Fruit fly (Drosophila melanogaster) ovary, adult (tissue): ENCODE data around the gene CG33969.
A peak's percentile ranks its signal among the peaks of the same experiment; 100 is the strongest.

ENCODE experiments used
- CG17801 ChIP-seq: fragments of 200-800 bp; optimal IDR thresholded peaks from 2 replicates; lab custom pipeline; 2019; ENCODE audit warnings: missing biosample characterization, mild to moderate bottlenecking, missing genetic modification characterization, moderate library complexity; ENCODE audit not compliant: partially characterized antibody

CG33969 gene

dm6 chr3L:20393357-20393756 lies at the start of gene CG33969:
CG33969 (minus strand) TSS chr3L:20393553.
- TF ChIP-seq CG17801: peak; percentile 2

DNA sequence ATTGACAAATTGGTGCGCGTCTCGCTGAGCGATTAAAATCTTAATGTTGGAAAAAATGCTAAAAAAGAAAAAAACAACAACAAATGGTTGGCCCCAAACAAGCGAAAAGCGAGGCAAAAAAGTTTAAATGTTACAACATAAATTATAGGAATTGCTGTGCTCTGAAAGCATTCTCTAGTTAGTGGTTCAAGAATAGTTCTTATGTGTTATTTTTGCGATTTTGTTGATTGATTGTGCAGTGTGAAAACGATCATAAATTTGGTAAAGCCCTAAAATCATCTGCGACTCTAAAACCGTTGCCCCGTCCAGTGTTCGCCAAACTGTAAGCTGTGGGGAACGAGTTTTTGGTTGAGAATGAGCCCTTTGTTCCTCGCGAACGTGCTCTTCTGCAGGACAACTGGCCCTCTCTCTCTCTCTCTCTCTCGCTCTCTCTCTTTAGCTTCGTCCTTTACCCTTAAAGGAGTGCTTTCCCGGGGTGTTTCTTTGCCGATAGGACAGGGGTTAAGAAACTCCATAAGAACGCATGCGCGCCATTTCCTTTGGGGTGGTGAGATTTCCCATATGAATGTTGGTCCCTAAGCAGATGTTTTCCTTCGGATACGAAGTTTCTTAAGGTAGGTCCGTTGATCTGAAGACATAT lies 49.4 kb upstream of the CG33969 start:
- no peak for TF ChIP-seq CG17801

dm6 chr3L:20441632-20442469 lies 48.5 kb upstream of the CG33969 start, which contains the start of gene CG5910:
CG5910 (plus strand) TSS chr3L:20442419.
- no peak for TF ChIP-seq CG17801

DNA sequence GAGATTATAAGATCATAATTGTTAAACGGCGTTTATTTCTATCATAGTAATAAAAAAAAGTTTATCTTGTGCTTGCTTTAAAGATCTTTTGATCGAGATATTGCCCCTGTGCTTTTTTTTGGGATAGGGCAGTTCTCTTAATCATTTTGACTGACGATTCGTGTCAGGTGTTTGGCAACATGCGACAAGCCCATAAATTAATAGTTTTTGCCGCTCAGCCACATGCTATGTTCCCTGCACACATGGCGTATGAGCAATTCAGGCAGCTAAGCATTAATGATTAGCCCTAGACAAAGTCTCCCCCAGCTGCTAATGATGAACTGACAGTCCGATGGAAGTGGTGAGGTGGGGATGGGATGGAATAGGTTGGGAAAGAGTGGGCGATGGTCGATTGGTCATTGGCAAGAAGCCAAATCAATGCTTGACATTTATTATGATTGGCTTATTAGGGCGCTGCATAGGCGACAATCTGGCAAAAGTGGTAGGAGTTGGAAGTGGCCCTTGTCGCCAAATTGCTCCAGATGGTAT lies 47.6 kb upstream of the CG33969 start:
- TF ChIP-seq CG17801: no peak

DNA sequence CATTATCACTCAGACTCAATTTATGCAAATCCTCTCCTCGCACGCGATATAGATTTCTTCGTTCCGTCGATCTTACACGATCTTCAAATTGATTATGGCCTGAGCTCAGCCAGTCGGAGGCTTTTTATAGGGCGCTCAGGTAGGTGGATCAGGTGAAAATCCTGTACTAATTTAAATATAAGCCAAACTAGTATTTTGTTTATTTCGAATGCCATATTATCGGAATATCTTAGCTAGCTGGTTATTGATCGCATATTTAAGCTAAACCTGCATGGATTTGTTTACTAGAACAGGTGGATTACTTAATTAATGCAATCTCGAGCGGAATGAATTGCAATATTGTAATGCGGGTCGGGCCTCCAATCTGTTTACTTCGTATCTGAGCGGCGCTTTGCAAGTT lies 46.4 kb upstream of the CG33969 start, which contains the start of gene Hpd:
Gene Hpd, minus strand, starts transcription at position 101 of the 400 bp plus-strand sequence.
- TF ChIP-seq CG17801: no peak

dm6 chr3L:20436069-20436468 lies 42.7 kb upstream of the CG33969 start, which contains the start of the genes mRpL15 and CtIP:
mRpL15 (minus strand) TSS chr3L:20436209.
CtIP (plus strand) TSS chr3L:20436250.
- TF ChIP-seq CG17801: peak; percentile 5

dm6 chr3L:20432297-20432696 lies 38.9 kb upstream of the CG33969 start, which contains the start of the genes Las and Psn:
Las (minus strand) TSS chr3L:20432361.
Psn (plus strand) TSS chr3L:20432468.
- TF ChIP-seq CG17801: peak; percentile 10

DNA sequence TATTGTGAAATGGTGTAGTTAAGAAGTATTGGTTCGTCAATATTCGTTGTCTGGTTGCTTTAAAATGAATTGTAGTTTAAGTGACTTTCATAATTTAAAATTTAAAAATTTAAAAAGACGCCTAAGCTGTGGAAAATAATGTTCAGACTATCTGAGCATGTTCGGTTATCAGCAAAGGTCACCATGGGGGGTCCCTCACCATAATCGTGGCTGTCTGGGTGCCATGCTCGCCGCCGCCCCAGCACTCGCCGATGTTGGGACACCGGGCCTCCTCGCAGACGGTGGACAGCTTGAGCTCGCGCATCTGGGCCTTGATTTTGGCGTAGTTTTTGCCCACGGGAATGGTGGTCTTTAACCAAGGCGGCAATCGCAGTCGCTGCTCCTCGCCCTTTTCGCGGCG lies 38.3 kb upstream of the CG33969 start:
- TF ChIP-seq CG17801: no peak

DNA sequence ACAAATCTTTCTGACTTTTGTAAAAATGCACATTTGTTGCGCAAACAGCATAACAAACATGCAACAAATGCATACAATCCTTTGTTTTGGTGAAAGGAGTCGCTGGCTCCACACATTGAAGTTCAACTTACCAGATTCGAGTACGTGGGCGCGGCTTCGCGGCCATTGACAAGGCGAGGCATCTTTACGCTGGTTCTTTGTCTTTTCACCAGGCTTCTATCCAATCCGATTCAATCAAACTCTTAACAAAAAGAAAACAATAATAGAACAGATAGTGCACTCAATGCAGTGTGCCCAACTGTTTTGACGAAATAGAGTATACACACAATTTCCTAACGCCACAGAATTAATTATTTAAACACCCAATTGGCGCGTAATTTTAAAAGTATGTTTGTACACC lies 36.8 kb upstream of the CG33969 start, which contains the start of gene CG5262:
Gene CG5262, minus strand, starts transcription at position 294 of the 400 bp plus-strand sequence.
- TF ChIP-seq CG17801: peak; percentile 33

dm6 chr3L:20427449-20427848 lies 34.1 kb upstream of the CG33969 start, which contains the start of gene CG5274:
CG5274 (minus strand) TSS chr3L:20427666.
- no peak for TF ChIP-seq CG17801

dm6 chr3L:20425888-20426287 lies 32.5 kb upstream of the CG33969 start, which contains the start of gene CG5282:
CG5282 (minus strand) TSS chr3L:20426071.
- TF ChIP-seq CG17801: no peak

DNA sequence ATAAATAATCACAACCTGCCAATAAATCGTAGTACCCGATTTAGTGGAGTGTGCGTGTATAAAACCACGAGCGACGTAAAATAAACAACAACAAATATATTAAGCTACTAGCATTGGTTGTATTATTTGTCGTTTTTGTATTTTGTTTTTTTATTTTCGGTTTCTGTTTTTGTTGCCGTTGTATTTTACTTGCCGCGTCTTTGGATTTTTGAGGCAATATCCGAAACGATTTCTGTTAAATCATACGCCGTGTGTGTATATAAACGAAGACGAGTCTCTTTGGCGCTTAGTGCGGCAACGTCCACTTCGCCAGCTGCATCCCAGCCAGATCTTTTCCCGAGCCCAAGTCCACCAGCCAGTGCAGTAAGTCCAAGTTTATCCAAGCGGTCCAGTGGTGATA lies 20.0 kb upstream of the CG33969 start, which contains the start of gene zye:
Gene zye, plus strand, starts transcription at position 301 of the 400 bp plus-strand sequence.
- TF ChIP-seq CG17801: no peak

DNA sequence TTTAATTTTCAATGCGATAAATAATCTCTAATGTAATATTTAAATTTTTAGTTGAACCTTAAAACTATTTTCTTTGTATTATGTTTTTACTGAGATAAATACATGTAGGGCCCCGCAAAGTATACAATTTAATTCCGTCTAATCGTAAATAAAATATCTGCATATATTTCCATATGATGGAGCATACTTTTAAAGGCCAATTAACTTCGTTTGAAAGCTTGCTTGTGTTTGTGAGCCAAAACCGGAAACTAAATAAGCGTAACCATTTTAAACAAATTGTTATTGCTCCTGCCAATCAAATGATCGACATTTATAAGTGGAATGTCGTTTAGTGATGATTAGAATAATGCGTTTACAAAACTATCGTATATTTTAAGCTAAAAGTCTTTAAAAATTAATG lies 17.4 kb upstream of the CG33969 start:
- peak; percentile 41 for TF ChIP-seq CG17801

DNA sequence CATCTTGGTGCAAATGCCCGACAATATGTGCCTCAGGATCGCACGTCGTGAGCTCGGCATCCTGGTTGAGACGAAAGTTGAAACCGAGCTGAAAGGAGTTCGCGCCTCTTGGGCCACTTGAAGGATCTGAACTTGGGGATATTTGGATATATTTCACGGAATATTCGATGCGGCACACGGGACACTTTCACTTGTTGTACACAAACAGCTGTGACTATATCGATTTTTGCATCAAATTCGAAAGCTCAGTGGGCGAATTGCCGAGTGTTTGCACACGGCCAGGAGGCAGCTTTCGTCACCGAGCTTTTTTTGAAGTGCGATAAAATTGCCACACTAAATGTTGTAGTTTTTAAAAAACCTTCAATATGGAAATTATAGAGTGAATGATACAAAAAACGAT lies 17.0 kb upstream of the CG33969 start, which contains the start of gene CG13248:
Gene CG13248, minus strand, starts transcription at position 222 of the 400 bp plus-strand sequence.
- no peak for TF ChIP-seq CG17801

DNA sequence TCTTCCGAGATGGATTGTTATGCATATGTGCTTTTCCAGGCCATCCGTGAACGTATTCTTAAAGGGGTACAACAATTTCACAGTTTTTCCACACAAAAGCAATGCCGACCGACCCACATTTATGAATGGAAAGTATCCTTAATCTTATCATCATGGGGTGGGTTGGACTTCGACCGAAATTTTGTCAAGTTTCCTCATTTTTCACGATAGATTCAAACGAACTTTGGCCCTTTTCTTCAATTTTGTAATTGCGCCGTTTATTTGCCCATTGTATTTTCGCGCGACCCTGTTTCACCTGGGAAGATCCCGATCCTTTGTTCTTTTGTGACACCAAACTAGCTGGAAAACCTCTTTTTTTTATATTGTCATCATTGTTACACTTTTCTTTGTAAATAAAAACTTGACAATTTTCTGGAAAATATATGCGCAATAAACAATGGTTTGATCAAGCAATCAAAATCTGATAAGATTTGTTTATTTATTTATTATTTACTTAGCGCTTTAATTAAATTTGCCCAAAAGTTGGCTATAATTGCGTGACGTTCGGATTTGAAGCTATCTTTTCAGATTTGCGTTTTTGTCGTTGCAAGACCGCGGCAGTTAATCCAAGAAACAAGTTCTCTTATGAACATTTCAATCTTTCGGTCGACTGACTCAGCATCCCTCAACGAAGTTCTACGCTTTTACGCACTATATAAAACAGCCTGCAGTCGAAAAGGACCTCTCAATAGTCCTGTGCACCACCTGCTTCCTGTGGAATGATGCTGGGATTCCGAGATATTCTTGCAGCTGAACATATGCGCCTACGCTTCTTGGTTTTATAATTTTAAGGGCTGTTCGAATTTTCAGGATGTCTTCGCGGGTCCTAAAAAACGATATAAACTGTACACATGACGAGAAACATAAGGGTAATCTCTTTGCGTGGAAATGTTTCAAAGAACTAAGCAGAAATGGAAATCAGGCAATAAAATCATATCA lies 12.9 kb upstream of the CG33969 start:
- TF ChIP-seq CG17801: no peak
